Worm (Caenorhabditis elegans) whole organism, L3 larva: ENCODE data around the gene cam-1.

Experiments
- ama-1 ChIP-seq: fragments of 150-350 bp; optimal IDR thresholded peaks from 2 replicates; lab custom pipeline; 2018
- egl-27 ChIP-seq: sonication (generic microtip); optimal IDR thresholded peaks from 4 replicates; lab custom pipeline; 2017; ENCODE audit warnings: missing biosample characterization, missing genetic modification reagents, missing genetic modification characterization
- elt-1 ChIP-seq: fragments of 150-350 bp; optimal IDR thresholded peaks from 2 replicates; lab custom pipeline; 2014; ENCODE audit warnings: missing biosample characterization, missing genetic modification characterization
- lin-39 ChIP-seq: fragments of 150-350 bp; optimal IDR thresholded peaks from 2 replicates; lab custom pipeline; 2018; ENCODE audit warnings: missing biosample characterization, missing genetic modification reagents, missing genetic modification characterization
- nhr-12 ChIP-seq: fragments of 150-350 bp; optimal IDR thresholded peaks from 2 replicates; lab custom pipeline; 2014; ENCODE audit warnings: missing biosample characterization, missing genetic modification characterization
- pqm-1 ChIP-seq: fragments of 150-350 bp; optimal IDR thresholded peaks from 2 replicates; lab custom pipeline; 2017; ENCODE audit warnings: missing biosample characterization, missing genetic modification characterization, inconsistent platforms
- skn-1 ChIP-seq: fragments of 150-350 bp; optimal IDR thresholded peaks from 2 replicates; lab custom pipeline; 2014; ENCODE audit warnings: missing biosample characterization, missing genetic modification characterization
- tbx-2 ChIP-seq: sonication (generic microtip); optimal IDR thresholded peaks from 2 replicates; lab custom pipeline; 2016; ENCODE audit warnings: mild to moderate bottlenecking, missing genetic modification characterization, missing compliant biosample characterization
- unc-39 ChIP-seq: sonication (generic microtip); optimal IDR thresholded peaks from 4 replicates; lab custom pipeline; 2017; ENCODE audit warnings: missing biosample characterization, missing genetic modification characterization
- zag-1 ChIP-seq: fragments of 150-350 bp; optimal IDR thresholded peaks from 2 replicates; lab custom pipeline; 2014; ENCODE audit warnings: missing biosample characterization, missing genetic modification characterization
- ztf-4 ChIP-seq: fragments of 150-350 bp; optimal IDR thresholded peaks from 2 replicates; lab custom pipeline; 2014; ENCODE audit warnings: missing biosample characterization, missing genetic modification characterization

DNA sequence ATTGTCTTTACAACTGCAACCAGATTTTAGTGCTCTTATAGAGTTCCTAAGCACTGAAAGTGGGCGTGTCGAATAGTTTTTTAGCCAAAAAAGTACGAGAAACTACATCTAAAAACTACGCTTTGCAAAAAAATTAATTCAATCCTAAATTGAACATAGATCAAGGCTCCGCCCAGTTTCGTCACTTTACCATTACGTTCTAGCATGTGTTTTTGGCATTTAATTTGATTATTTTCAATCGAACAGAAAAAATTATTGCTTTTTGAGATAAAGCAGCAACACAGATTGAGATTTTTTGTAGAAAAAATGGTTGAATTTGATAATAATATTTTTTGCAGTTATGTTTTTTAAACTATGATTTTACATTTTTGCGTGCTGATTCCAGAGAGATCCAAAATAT is 55.9 kb downstream of the cam-1 start, which contains the start of gene nlp-82:
- no peak for TF ChIP-seq lin-39 (tag; lab: Kevin White, UChicago)
- no peak for TF ChIP-seq ztf-4 (tag; lab: Kevin White, UChicago)
- no peak for TF ChIP-seq skn-1 (tag; lab: Kevin White, UChicago)
- no peak for TF ChIP-seq unc-39 (tag; lab: Kevin White, UChicago)
- TF ChIP-seq pqm-1 = no peak
- TF ChIP-seq zag-1 (tag; lab: Kevin White, UChicago) = no peak
- no peak for TF ChIP-seq nhr-12
- no peak for TF ChIP-seq tbx-2 (tag; lab: Kevin White, UChicago)
- TF ChIP-seq elt-1 (tag; lab: Kevin White, UChicago) = no peak
- no peak for TF ChIP-seq egl-27 (tag; lab: Kevin White, UChicago)
- no peak for TF ChIP-seq ama-1
